Fruit fly (Drosophila melanogaster) whole organism, prepupa: ENCODE data around the gene PNUTS.
A peak's percentile ranks its signal among the peaks of the same experiment; 100 is the strongest.

Experiments
- CG10631 ChIP-seq: fragments of 200-800 bp; sonication (Bioruptor generic); optimal IDR thresholded peaks from 2 replicates; lab custom pipeline; 2016; ENCODE audit warnings: missing biosample characterization, missing genetic modification characterization
- CG11762 ChIP-seq: fragments of 200-800 bp; sonication (Bioruptor generic); optimal IDR thresholded peaks from 3 replicates; lab custom pipeline; 2016; ENCODE audit warnings: missing biosample characterization, missing genetic modification characterization; ENCODE audit not compliant: insufficient read depth
- CG11902 ChIP-seq: fragments of 200-800 bp; sonication (Bioruptor generic); optimal IDR thresholded peaks from 3 replicates; lab custom pipeline; 2016; ENCODE audit warnings: missing biosample characterization, missing genetic modification characterization
- CG1621 ChIP-seq: fragments of 200-800 bp; sonication (Bioruptor generic); optimal IDR thresholded peaks from 3 replicates; lab custom pipeline; 2018; ENCODE audit warnings: missing biosample characterization, mild to moderate bottlenecking, missing genetic modification characterization
- CG16779 ChIP-seq: fragments of 200-800 bp; sonication (Bioruptor generic); optimal IDR thresholded peaks from 3 replicates; lab custom pipeline; 2017; ENCODE audit warnings: missing biosample characterization, mild to moderate bottlenecking, missing genetic modification characterization
- CG3032 ChIP-seq: fragments of 200-800 bp; optimal IDR thresholded peaks from 2 replicates; lab custom pipeline; 2019; ENCODE audit warnings: missing biosample characterization, mild to moderate bottlenecking, missing genetic modification characterization, moderate library complexity
- CG31627 ChIP-seq: fragments of 200-800 bp; sonication (Bioruptor generic); optimal IDR thresholded peaks from 3 replicates; lab custom pipeline; 2016; ENCODE audit warnings: missing biosample characterization, missing genetic modification characterization
- CG32006 ChIP-seq: fragments of 200-800 bp; sonication (Bioruptor generic); optimal IDR thresholded peaks from 3 replicates; lab custom pipeline; 2017; ENCODE audit warnings: missing biosample characterization, mild to moderate bottlenecking, missing genetic modification characterization
- CG34406 ChIP-seq: fragments of 200-800 bp; sonication (Bioruptor generic); optimal IDR thresholded peaks from 3 replicates; lab custom pipeline; 2016; ENCODE audit warnings: missing biosample characterization, missing genetic modification characterization
- CG3919 ChIP-seq: fragments of 200-800 bp; sonication (Bioruptor generic); optimal IDR thresholded peaks from 3 replicates; lab custom pipeline; 2016; ENCODE audit warnings: missing biosample characterization, missing genetic modification characterization
- CG4318 ChIP-seq: fragments of 200-800 bp; sonication (Bioruptor generic); optimal IDR thresholded peaks from 3 replicates; lab custom pipeline; 2017; ENCODE audit warnings: missing biosample characterization, mild to moderate bottlenecking, missing genetic modification characterization
- CG6163 ChIP-seq: fragments of 200-800 bp; sonication (Bioruptor generic); IDR thresholded peaks from 3 replicates; pipeline ENCODE4 v1.3.6; 2022; ENCODE audit warnings: missing biosample characterization, missing genetic modification characterization
- CG6276 ChIP-seq: fragments of 200-800 bp; sonication (Bioruptor generic); optimal IDR thresholded peaks from 2 replicates; lab custom pipeline; 2017; ENCODE audit warnings: missing biosample characterization, mild to moderate bottlenecking, missing genetic modification characterization
- CG6792 ChIP-seq: fragments of 200-800 bp; sonication (Bioruptor generic); optimal IDR thresholded peaks from 3 replicates; lab custom pipeline; 2016; ENCODE audit warnings: missing biosample characterization, missing genetic modification characterization
- CG6808 ChIP-seq: fragments of 200-800 bp; sonication (Bioruptor generic); optimal IDR thresholded peaks from 3 replicates; lab custom pipeline; 2017; ENCODE audit warnings: missing biosample characterization, missing genetic modification characterization, mild to moderate bottlenecking, moderate library complexity, missing genetic modification reagents
- CG7368 ChIP-seq: fragments of 200-800 bp; sonication (Bioruptor generic); optimal IDR thresholded peaks from 3 replicates; lab custom pipeline; 2016; ENCODE audit warnings: missing biosample characterization, missing genetic modification characterization
- CG8632 ChIP-seq: fragments of 200-800 bp; sonication (Bioruptor generic); optimal IDR thresholded peaks from 3 replicates; lab custom pipeline; 2016; ENCODE audit warnings: missing biosample characterization, missing genetic modification characterization
- CG9139 ChIP-seq: fragments of 200-800 bp; sonication (Bioruptor generic); optimal IDR thresholded peaks from 3 replicates; lab custom pipeline; 2017; ENCODE audit warnings: missing biosample characterization, mild to moderate bottlenecking, missing genetic modification characterization
- Eip78C ChIP-seq: fragments of 200-800 bp; sonication (Bioruptor generic); peaks from one replicate; lab custom pipeline; 2016; ENCODE audit warnings: missing biosample characterization, missing genetic modification characterization
- Eip93F ChIP-seq: fragments of 200-800 bp; sonication (Bioruptor generic); optimal IDR thresholded peaks from 2 replicates; lab custom pipeline; 2016; ENCODE audit warnings: missing biosample characterization, mild to moderate bottlenecking, missing genetic modification characterization
- Ets21C ChIP-seq: fragments of 200-800 bp; sonication (Bioruptor generic); optimal IDR thresholded peaks from 3 replicates; lab custom pipeline; 2016; ENCODE audit warnings: missing biosample characterization, missing genetic modification characterization
- Ets96B ChIP-seq: fragments of 200-800 bp; optimal IDR thresholded peaks from 2 replicates; lab custom pipeline; 2019; ENCODE audit warnings: missing biosample characterization, mild to moderate bottlenecking, missing genetic modification characterization, moderate library complexity
- Gug ChIP-seq: fragments of 200-800 bp; sonication (Bioruptor generic); IDR thresholded peaks from 2 replicates; pipeline ENCODE4 v1.3.6; 2022; ENCODE audit warnings: missing biosample characterization, missing genetic modification characterization
- Hr38 ChIP-seq: sonication (Bioruptor generic); optimal IDR thresholded peaks from 2 replicates; lab custom pipeline; 2016; ENCODE audit warnings: missing biosample characterization, missing genetic modification characterization
- Hr39 ChIP-seq: fragments of 200-800 bp; sonication (Bioruptor generic); optimal IDR thresholded peaks from 2 replicates; lab custom pipeline; 2016; ENCODE audit warnings: missing biosample characterization, missing genetic modification characterization
- Hr4 ChIP-seq: fragments of 200-800 bp; sonication (Bioruptor generic); optimal IDR thresholded peaks from 3 replicates; lab custom pipeline; 2016; ENCODE audit warnings: missing biosample characterization, missing genetic modification characterization
- Lpt ChIP-seq: fragments of 200-800 bp; sonication (Bioruptor generic); optimal IDR thresholded peaks from 3 replicates; lab custom pipeline; 2016; ENCODE audit warnings: missing biosample characterization, missing genetic modification characterization
- OdsH ChIP-seq: fragments of 200-800 bp; sonication (Bioruptor generic); optimal IDR thresholded peaks from 3 replicates; lab custom pipeline; 2016; ENCODE audit warnings: missing biosample characterization, missing genetic modification characterization
- Smox ChIP-seq: fragments of 200-800 bp; sonication (Bioruptor generic); optimal IDR thresholded peaks from 3 replicates; lab custom pipeline; 2016; ENCODE audit warnings: missing biosample characterization, missing genetic modification characterization
- Sox102F ChIP-seq: fragments of 200-800 bp; sonication (Bioruptor generic); optimal IDR thresholded peaks from 2 replicates; lab custom pipeline; 2016; ENCODE audit warnings: missing biosample characterization, mild to moderate bottlenecking, missing genetic modification characterization
- Sox14 ChIP-seq: fragments of 200-800 bp; sonication (Bioruptor generic); optimal IDR thresholded peaks from 3 replicates; lab custom pipeline; 2016; ENCODE audit warnings: missing biosample characterization, missing genetic modification characterization
- achi ChIP-seq: fragments of 200-800 bp; sonication (Bioruptor generic); optimal IDR thresholded peaks from 3 replicates; lab custom pipeline; 2016; ENCODE audit warnings: missing biosample characterization, missing genetic modification characterization
- acj6 ChIP-seq: fragments of 200-800 bp; sonication (Bioruptor generic); optimal IDR thresholded peaks from 3 replicates; lab custom pipeline; 2016; ENCODE audit warnings: missing biosample characterization, missing genetic modification characterization
- cyc ChIP-seq: fragments of 200-800 bp; sonication (Bioruptor generic); optimal IDR thresholded peaks from 3 replicates; lab custom pipeline; 2016; ENCODE audit warnings: missing biosample characterization, missing genetic modification characterization
- dac ChIP-seq: fragments of 200-800 bp; sonication (Bioruptor generic); optimal IDR thresholded peaks from 2 replicates; lab custom pipeline; 2017; ENCODE audit warnings: missing biosample characterization, mild to moderate bottlenecking, missing genetic modification characterization
- dsx ChIP-seq: fragments of 200-800 bp; optimal IDR thresholded peaks from 3 replicates; lab custom pipeline; 2019; ENCODE audit warnings: missing biosample characterization, mild to moderate bottlenecking, missing genetic modification characterization, moderate library complexity; ENCODE audit not compliant: poor library complexity, severe bottlenecking
- eg ChIP-seq: fragments of 200-800 bp; sonication (Bioruptor generic); IDR thresholded peaks from 3 replicates; pipeline ENCODE4 v1.3.6; 2022; ENCODE audit warnings: missing biosample characterization, missing genetic modification characterization
- fd59A ChIP-seq: fragments of 200-800 bp; sonication (Bioruptor generic); optimal IDR thresholded peaks from 2 replicates; lab custom pipeline; 2017; ENCODE audit warnings: missing biosample characterization, mild to moderate bottlenecking, missing genetic modification characterization, missing genetic modification reagents
- fd85E ChIP-seq: fragments of 200-800 bp; sonication (Bioruptor generic); optimal IDR thresholded peaks from 3 replicates; lab custom pipeline; 2016; ENCODE audit warnings: missing biosample characterization, missing genetic modification characterization
- fkh ChIP-seq: fragments of 200-800 bp; sonication (Bioruptor generic); optimal IDR thresholded peaks from 3 replicates; lab custom pipeline; 2017; ENCODE audit warnings: missing biosample characterization, mild to moderate bottlenecking, missing genetic modification characterization, moderate library complexity
- lz ChIP-seq: fragments of 200-800 bp; sonication (Bioruptor generic); optimal IDR thresholded peaks from 3 replicates; lab custom pipeline; 2016; ENCODE audit warnings: missing biosample characterization, missing genetic modification characterization
- salr ChIP-seq, 2 experiments: fragments of 200-800 bp; sonication (Bioruptor generic); optimal IDR thresholded peaks; 3 replicates each; lab custom pipeline; 2016 to 2018; ENCODE audit warnings: missing biosample characterization in 2 of 2, missing genetic modification characterization in 2 of 2, mild to moderate bottlenecking in 1 of 2
- spab ChIP-seq: fragments of 200-800 bp; sonication (Bioruptor generic); optimal IDR thresholded peaks from 2 replicates; lab custom pipeline; 2017; ENCODE audit warnings: missing biosample characterization, mild to moderate bottlenecking, missing genetic modification characterization, missing genetic modification reagents
- svp ChIP-seq: fragments of 200-800 bp; sonication (Bioruptor generic); peaks from one replicate; lab custom pipeline; 2016; ENCODE audit warnings: missing biosample characterization, missing genetic modification characterization
- topi ChIP-seq: fragments of 200-800 bp; sonication (Bioruptor generic); optimal IDR thresholded peaks from 3 replicates; lab custom pipeline; 2016; ENCODE audit warnings: missing biosample characterization, missing genetic modification characterization
- vri ChIP-seq: fragments of 200-800 bp; sonication (Bioruptor generic); optimal IDR thresholded peaks from 3 replicates; lab custom pipeline; 2016; ENCODE audit warnings: missing biosample characterization, mild to moderate bottlenecking, missing genetic modification characterization

PNUTS gene

dm6 chr2L:845341-846004 is 24.8 kb upstream of the PNUTS start (continued):
- TF ChIP-seq Hr39 (peak; percentile 86), Ets96B (peak; percentile 62), CG16779 (peak; percentile 45), spab (GFP tag; lab: Kevin White, UChicago) (peak; percentile 44), Sox14 (GFP tag; lab: Kevin White, UChicago) (peak; percentile 73), CG10631 (GFP tag; lab: Kevin White, UChicago) (peak; percentile 74), CG9139 (GFP tag; lab: Kevin White, UChicago) (no peak), Hr4 (GFP tag; lab: Kevin White, UChicago) (peak; percentile 91), Hr38 (GFP tag; lab: Kevin White, UChicago) (no peak), CG31627 (GFP tag; lab: Kevin White, UChicago) (peak; percentile 76), fd85E (peak; percentile 21), Gug (peak; percentile 86), CG6276 (peak; percentile 85), dac (GFP tag; lab: Kevin White, UChicago) (peak; percentile 65), OdsH (GFP tag; lab: Kevin White, UChicago) (peak; percentile 79), CG11902 (GFP tag; lab: Kevin White, UChicago) (peak; percentile 46), Eip78C (GFP tag; lab: Kevin White, UChicago) (peak; percentile 92), eg (peak; percentile 91), CG3919 (GFP tag; lab: Kevin White, UChicago) (peak; percentile 85), achi (GFP tag; lab: Kevin White, UChicago) (peak; percentile 84), Sox102F (GFP tag; lab: Kevin White, UChicago) (peak; percentile 76)

dm6 chr2L:846167-846868 is 23.9 kb upstream of the PNUTS start:
- TF ChIP-seq topi (GFP tag; lab: Kevin White, UChicago) (peak; percentile 61), cyc (GFP tag; lab: Kevin White, UChicago) (peak; percentile 61), CG7368 (GFP tag; lab: Kevin White, UChicago) (peak; percentile 51), Ets21C (peak; percentile 49), salr (GFP tag; optimal IDR thresholded peaks at IDR 0.05; lab: Kevin White, UChicago) (peak in 1 of 2 experiments; percentile 22), eg (peak; percentile 73), CG31627 (GFP tag; lab: Kevin White, UChicago) (peak; percentile 69), CG3032 (tag; lab: Kevin White, UChicago) (peak; percentile 17), CG8632 (GFP tag; lab: Kevin White, UChicago) (peak; percentile 13), CG6276 (peak; percentile 78), vri (GFP tag; lab: Kevin White, UChicago) (peak; percentile 58), CG4318 (GFP tag; lab: Kevin White, UChicago) (peak; percentile 80), Lpt (GFP tag; lab: Kevin White, UChicago) (peak; percentile 64), Eip78C (GFP tag; lab: Kevin White, UChicago) (peak; percentile 90), dsx (GFP tag; lab: Kevin White, UChicago) (no peak), CG1621 (peak; percentile 14), fd85E (no peak), fkh (GFP tag; lab: Kevin White, UChicago) (peak; percentile 12), lz (peak; percentile 65), OdsH (GFP tag; lab: Kevin White, UChicago) (peak; percentile 67), dac (GFP tag; lab: Kevin White, UChicago) (peak; percentile 70), CG11762 (peak; percentile 47), Eip93F (GFP tag; lab: Kevin White, UChicago) (no peak), achi (GFP tag; lab: Kevin White, UChicago) (peak; percentile 64), Sox14 (GFP tag; lab: Kevin White, UChicago) (peak; percentile 24), Hr39 (peak; percentile 66), CG34406 (GFP tag; lab: Kevin White, UChicago) (peak; percentile 56), fd59A (peak; percentile 1), Ets96B (no peak), CG32006 (GFP tag; lab: Kevin White, UChicago) (peak; percentile 86), acj6 (GFP tag; lab: Kevin White, UChicago) (peak; percentile 73), CG6163 (peak; percentile 70), CG6792 (GFP tag; lab: Kevin White, UChicago) (peak; percentile 47), CG3919 (GFP tag; lab: Kevin White, UChicago) (peak; percentile 69), CG6808 (GFP tag; lab: Kevin White, UChicago) (no peak), CG11902 (GFP tag; lab: Kevin White, UChicago) (peak; percentile 6), Smox (GFP tag; lab: Kevin White, UChicago) (peak; percentile 62), svp (peak; percentile 76), CG9139 (GFP tag; lab: Kevin White, UChicago) (no peak)
